Worm (Caenorhabditis elegans) whole organism, L3 larva: ENCODE results near the gene F10D7.4.

Experiments used
- R02D3.7 ChIP-seq: fragments of 150-350 bp; optimal IDR thresholded peaks from 2 replicates; lab custom pipeline; 2014; ENCODE audit warnings: missing biosample characterization, missing genetic modification characterization
- ZK546.5 ChIP-seq: sonication (generic microtip); optimal IDR thresholded peaks from 2 replicates; lab custom pipeline; 2017; ENCODE audit warnings: missing biosample characterization, missing genetic modification characterization
- daf-12 ChIP-seq: fragments of 150-350 bp; optimal IDR thresholded peaks from 2 replicates; lab custom pipeline; 2014; ENCODE audit warnings: missing biosample characterization, missing genetic modification reagents, missing genetic modification characterization
- egl-27 ChIP-seq: sonication (generic microtip); optimal IDR thresholded peaks from 4 replicates; lab custom pipeline; 2017; ENCODE audit warnings: missing biosample characterization, missing genetic modification reagents, missing genetic modification characterization
- lin-15B ChIP-seq: fragments of 150-350 bp; optimal IDR thresholded peaks from 2 replicates; lab custom pipeline; 2014; ENCODE audit warnings: missing biosample characterization, missing genetic modification characterization
- nhr-28 ChIP-seq: fragments of 150-350 bp; optimal IDR thresholded peaks from 2 replicates; lab custom pipeline; 2014; ENCODE audit warnings: missing biosample characterization, missing genetic modification characterization
- pha-4 ChIP-seq: fragments of 150-350 bp; optimal IDR thresholded peaks from 2 replicates; lab custom pipeline; 2014; ENCODE audit warnings: missing biosample characterization, missing genetic modification reagents, missing genetic modification characterization

ce11 chrX:17362529-17362928 lies 19.3 kb downstream of the F10D7.4 start, which contains the start of gene F10D7.11:
- TF ChIP-seq daf-12 (tag; lab: Kevin White, UChicago) (no peak), nhr-28 (tag; lab: Kevin White, UChicago) (no peak), ZK546.5 (no peak), R02D3.7 (tag; lab: Kevin White, UChicago) (no peak), pha-4 (tag; lab: Kevin White, UChicago) (no peak), egl-27 (no peak), lin-15B (tag; lab: Kevin White, UChicago) (no peak)
